Fruit fly (Drosophila melanogaster): ENCODE measurements around the gene olf413.

- TF ChIP-seq p53 (GFP tag; optimal IDR thresholded peaks at IDR 0.05) (no peak), CG13287 (GFP tag; IDR thresholded peaks at IDR 0.05; ENCODE audit: partially characterized antibody) (no peak), CG15011 (GFP tag; optimal IDR thresholded peaks at IDR 0.05) (no peak), zfh1 (GFP tag; IDR thresholded peaks at IDR 0.05) (no peak), BtbVII (GFP tag; optimal IDR thresholded peaks at IDR 0.05) (no peak), CG16815 (GFP tag; optimal IDR thresholded peaks at IDR 0.05) (no peak), Dfd (GFP tag; optimal IDR thresholded peaks at IDR 0.05) (no peak), Sox102F (GFP tag; optimal IDR thresholded peaks at IDR 0.05) (no peak), Chrac-16 (GFP tag; optimal IDR thresholded peaks at IDR 0.05) (no peak)
These were observed 44.6 kb upstream of the olf413 start for dm6 chr3L:22091339-22091738.
